Worm (Caenorhabditis elegans) whole organism, late embryonic: Measurements from ENCODE around the gene ncx-9.

Experiments used
- F13H6.1 ChIP-seq: sonication (generic microtip); optimal IDR thresholded peaks from 2 replicates; lab custom pipeline; 2016; ENCODE audit warnings: missing genetic modification characterization, missing compliant biosample characterization
- ceh-24 ChIP-seq: sonication (generic microtip); optimal IDR thresholded peaks from 2 replicates; lab custom pipeline; 2016; ENCODE audit warnings: mild to moderate bottlenecking, missing genetic modification characterization, missing compliant biosample characterization
- elt-2 ChIP-seq: sonication (generic microtip); optimal IDR thresholded peaks from 2 replicates; lab custom pipeline; 2016; ENCODE audit warnings: missing genetic modification reagents, missing genetic modification characterization, missing compliant biosample characterization
- hlh-30 ChIP-seq: sonication (generic microtip); optimal IDR thresholded peaks from 2 replicates; lab custom pipeline; 2017; ENCODE audit warnings: antibody characterized with exemption, missing genetic modification characterization, missing compliant biosample characterization; ENCODE audit not compliant: insufficient read depth
- ref-2 ChIP-seq: sonication (generic microtip); optimal IDR thresholded peaks from 2 replicates; lab custom pipeline; 2016; ENCODE audit warnings: missing genetic modification characterization, missing compliant biosample characterization
- tbx-2 ChIP-seq: sonication (generic microtip); optimal IDR thresholded peaks from 2 replicates; lab custom pipeline; 2016; ENCODE audit warnings: missing genetic modification characterization, missing compliant biosample characterization

DNA sequence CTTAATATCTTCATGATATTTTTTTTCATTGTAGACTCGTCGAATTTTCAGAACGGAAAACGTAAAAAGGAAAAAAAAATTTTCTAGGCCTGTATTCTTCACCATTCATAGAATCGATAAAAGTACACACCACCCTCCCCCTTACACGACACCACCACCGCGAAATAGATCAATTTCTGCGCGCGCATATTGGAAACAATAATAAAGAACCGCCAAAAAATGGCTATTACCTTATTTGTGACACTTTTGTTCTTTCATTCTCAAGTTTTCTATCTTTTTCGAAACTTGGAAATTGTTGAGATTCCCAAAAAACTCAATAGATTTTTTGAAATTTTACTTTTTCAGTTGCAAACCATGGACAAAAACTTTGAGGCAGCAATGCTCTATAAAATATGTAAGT, 19.9 kb downstream of the ncx-9 start, which contains the start of gene F26G5.1:
- no peak for TF ChIP-seq F13H6.1 (tag; lab: Kevin White, UChicago)
- TF ChIP-seq tbx-2 (tag; lab: Kevin White, UChicago) = no peak
- no peak for TF ChIP-seq ceh-24
- TF ChIP-seq ref-2 = no peak
- no peak for TF ChIP-seq hlh-30
- no peak for TF ChIP-seq elt-2 (tag; lab: Kevin White, UChicago)
